Worm (Caenorhabditis elegans): ENCODE results near the gene T24C12.1.

The T24C12.1 gene

ce11 chrX:2246908-2247307 is 47.7 kb downstream of the T24C12.1 start, which contains the start of gene AH9.1:
AH9.1 (minus strand) TSS chrX:2247008.
- TF ChIP-seq B0310.2 (tag; optimal IDR thresholded peaks at IDR 0.05) (no peak), ets-7 (tag; optimal IDR thresholded peaks at IDR 0.05) (no peak), aly-1 (tag; optimal IDR thresholded peaks at IDR 0.05) (no peak), ama-1 (optimal IDR thresholded peaks at IDR 0.05) (no peak), scrt-1 (GFP tag; IDR thresholded peaks at IDR 0.05) (no peak), tbx-11 (GFP tag; IDR thresholded peaks at IDR 0.05) (no peak)
